Fruit fly (Drosophila melanogaster) whole organism, prepupa: ENCODE measurements around the gene msl-3.

Experiments used
- Lpt ChIP-seq: fragments of 200-800 bp; sonication (Bioruptor generic); optimal IDR thresholded peaks from 3 replicates; lab custom pipeline; 2016; ENCODE audit warnings: missing biosample characterization, missing genetic modification characterization
- dac ChIP-seq: fragments of 200-800 bp; sonication (Bioruptor generic); optimal IDR thresholded peaks from 2 replicates; lab custom pipeline; 2017; ENCODE audit warnings: missing biosample characterization, mild to moderate bottlenecking, missing genetic modification characterization

DNA sequence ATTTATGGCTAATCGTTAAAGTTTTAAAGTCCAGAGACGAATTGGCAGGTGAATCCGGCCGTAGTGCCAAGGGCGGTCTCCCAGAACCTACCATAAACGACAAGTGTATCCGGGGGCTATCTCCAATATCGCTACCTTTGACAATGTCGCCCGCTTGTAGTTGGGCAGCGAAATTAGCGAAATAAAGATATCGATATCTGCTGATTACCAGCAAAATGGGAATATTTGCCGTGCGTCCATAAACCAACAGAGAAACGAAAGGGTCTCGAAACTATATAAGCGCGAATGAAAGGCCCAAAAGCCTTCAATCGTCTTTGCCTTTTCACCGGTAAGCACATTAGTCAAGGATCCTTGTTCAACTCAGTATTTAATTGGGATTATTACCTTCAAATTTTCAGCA, 5.2 kb upstream of the msl-3 start, which contains the start of gene Acbp3:
- TF ChIP-seq Lpt (GFP tag; lab: Kevin White, UChicago) (no peak), dac (GFP tag; lab: Kevin White, UChicago) (no peak)
